Fruit fly (Drosophila melanogaster) whole organism: ENCODE data around the gene CG9932.

Experiments
- Dll ChIP-seq: fragments of >200 bp; optimal IDR thresholded peaks from 2 replicates; lab custom pipeline; 2017
- EcR ChIP-seq, 2 experiments: fragments of >200 bp; optimal IDR thresholded peaks; 2 replicates each; lab custom pipeline; 2017; ENCODE audit warnings: missing biosample characterization in 2 of 2, missing genetic modification characterization in 2 of 2, missing genetic modification reagents in 2 of 2
- pan ChIP-seq: fragments of >200 bp; optimal IDR thresholded peaks from 2 replicates; lab custom pipeline; 2017
- usp ChIP-seq: fragments of >200 bp; optimal IDR thresholded peaks from 2 replicates; lab custom pipeline; 2017; ENCODE audit warnings: missing biosample characterization, missing genetic modification characterization, mixed read lengths

dm6 chr2L:13060037-13060537 lies at the start of gene CG9932:
- no peak for TF ChIP-seq pan (lab: Kevin White, UChicago)
- TF ChIP-seq Dll (lab: Kevin White, UChicago), result peak; percentile 98
- TF ChIP-seq usp (GFP tag; lab: Kevin White, UChicago), result no peak
- TF ChIP-seq EcR (GFP tag; optimal IDR thresholded peaks at IDR 0.05; lab: Kevin White, UChicago), result no peak
